Worm (Caenorhabditis elegans) whole organism, mixed stage, embryonic: Measurements from ENCODE around the gene T10B9.14.

ENCODE experiments used
- M03D4.4 ChIP-seq: sonication (generic microtip); optimal IDR thresholded peaks from 2 replicates; lab custom pipeline; 2017; ENCODE audit warnings: mild to moderate bottlenecking, missing genetic modification characterization, missing compliant biosample characterization
- bed-3 ChIP-seq: fragments of 200-800 bp; sonication (Bioruptor generic); optimal IDR thresholded peaks from 3 replicates; lab custom pipeline; 2018; ENCODE audit warnings: mild to moderate bottlenecking, missing genetic modification characterization, moderate library complexity, missing compliant biosample characterization
- ceh-39 ChIP-seq: fragments of 150-350 bp; optimal IDR thresholded peaks from 2 replicates; lab custom pipeline; 2014; ENCODE audit warnings: missing biosample characterization, missing genetic modification characterization
- ceh-43 ChIP-seq: fragments of 200-800 bp; sonication (Bioruptor generic); optimal IDR thresholded peaks from 2 replicates; lab custom pipeline; 2018; ENCODE audit warnings: mild to moderate bottlenecking, missing genetic modification characterization, moderate library complexity, missing compliant biosample characterization
- ces-1 ChIP-seq: fragments of 150-350 bp; optimal IDR thresholded peaks from 2 replicates; lab custom pipeline; 2014; ENCODE audit warnings: missing biosample characterization, missing genetic modification reagents, missing genetic modification characterization
- cnd-1 ChIP-seq: fragments of 200-800 bp; sonication (Bioruptor generic); optimal IDR thresholded peaks from 2 replicates; lab custom pipeline; 2018; ENCODE audit warnings: mild to moderate bottlenecking, missing genetic modification characterization, missing compliant biosample characterization
- drap-1 ChIP-seq: fragments of 200-800 bp; sonication (Bioruptor generic); optimal IDR thresholded peaks from 3 replicates; lab custom pipeline; 2018; ENCODE audit warnings: mild to moderate bottlenecking, missing genetic modification characterization, missing compliant biosample characterization
- elt-1 ChIP-seq: sonication (generic microtip); optimal IDR thresholded peaks from 2 replicates; lab custom pipeline; 2017; ENCODE audit warnings: missing genetic modification characterization, mild to moderate bottlenecking, missing compliant biosample characterization, antibody characterized with exemption, moderate library complexity, borderline replicate concordance; ENCODE audit not compliant: insufficient read depth
- elt-3 ChIP-seq: fragments of 150-350 bp; optimal IDR thresholded peaks from 2 replicates; lab custom pipeline; 2014; ENCODE audit warnings: missing biosample characterization, missing genetic modification characterization
- flh-1 ChIP-seq: fragments of 200-800 bp; sonication (Bioruptor generic); optimal IDR thresholded peaks from 2 replicates; lab custom pipeline; 2018; ENCODE audit warnings: mild to moderate bottlenecking, missing genetic modification characterization, moderate library complexity, missing compliant biosample characterization
- hlh-1 ChIP-seq: fragments of 150-350 bp; optimal IDR thresholded peaks from 2 replicates; lab custom pipeline; 2014; ENCODE audit warnings: missing biosample characterization, missing genetic modification reagents, missing genetic modification characterization
- lin-13 ChIP-seq: fragments of 150-350 bp; optimal IDR thresholded peaks from 2 replicates; lab custom pipeline; 2014; ENCODE audit warnings: missing biosample characterization, missing genetic modification characterization
- lsy-2 ChIP-seq: fragments of 150-350 bp; optimal IDR thresholded peaks from 2 replicates; lab custom pipeline; 2014; ENCODE audit warnings: missing biosample characterization, missing genetic modification characterization
- mab-5 ChIP-seq: fragments of 150-350 bp; optimal IDR thresholded peaks from 2 replicates; lab custom pipeline; 2014; ENCODE audit warnings: missing biosample characterization, missing genetic modification characterization
- mep-1 ChIP-seq: fragments of 150-350 bp; optimal IDR thresholded peaks from 2 replicates; lab custom pipeline; 2017; ENCODE audit warnings: missing biosample characterization, missing genetic modification reagents, missing genetic modification characterization, inconsistent platforms
- mls-2 ChIP-seq: sonication (generic microtip); optimal IDR thresholded peaks from 2 replicates; lab custom pipeline; 2016; ENCODE audit warnings: mild to moderate bottlenecking, missing genetic modification characterization, moderate library complexity, missing compliant biosample characterization
- nhr-12 ChIP-seq: fragments of 150-350 bp; optimal IDR thresholded peaks from 2 replicates; lab custom pipeline; 2014; ENCODE audit warnings: missing biosample characterization, missing genetic modification characterization
- nhr-2 ChIP-seq: fragments of 150-350 bp; optimal IDR thresholded peaks from 2 replicates; lab custom pipeline; 2014; ENCODE audit warnings: missing biosample characterization, missing genetic modification characterization
- nhr-237 ChIP-seq: fragments of 150-350 bp; optimal IDR thresholded peaks from 2 replicates; lab custom pipeline; 2014; ENCODE audit warnings: missing biosample characterization, missing genetic modification characterization
- nhr-28 ChIP-seq: fragments of 150-350 bp; optimal IDR thresholded peaks from 2 replicates; lab custom pipeline; 2014; ENCODE audit warnings: missing biosample characterization, missing genetic modification characterization
- nhr-76 ChIP-seq: sonication (generic microtip); optimal IDR thresholded peaks from 2 replicates; lab custom pipeline; 2017; ENCODE audit warnings: missing biosample characterization, missing genetic modification characterization
- pha-4 ChIP-seq: fragments of 150-350 bp; optimal IDR thresholded peaks from 2 replicates; lab custom pipeline; 2018; ENCODE audit warnings: missing biosample characterization, missing genetic modification reagents, missing genetic modification characterization
- sem-2 ChIP-seq: fragments of 200-800 bp; sonication (Bioruptor generic); optimal IDR thresholded peaks from 2 replicates; lab custom pipeline; 2018; ENCODE audit warnings: mild to moderate bottlenecking, missing genetic modification characterization, missing compliant biosample characterization
- snpc-4 ChIP-seq: fragments of 150-350 bp; optimal IDR thresholded peaks from 2 replicates; lab custom pipeline; 2014; ENCODE audit warnings: missing biosample characterization, missing genetic modification characterization
- sptf-1 ChIP-seq: sonication (generic microtip); optimal IDR thresholded peaks from 2 replicates; lab custom pipeline; 2017; ENCODE audit warnings: mild to moderate bottlenecking, missing genetic modification characterization, moderate library complexity, missing compliant biosample characterization
- tbx-8 ChIP-seq: fragments of 200-800 bp; sonication (Bioruptor generic); optimal IDR thresholded peaks from 2 replicates; lab custom pipeline; 2018; ENCODE audit warnings: mild to moderate bottlenecking, missing genetic modification characterization, moderate library complexity, missing compliant biosample characterization
- unc-120 ChIP-seq: sonication (generic microtip); optimal IDR thresholded peaks from 2 replicates; lab custom pipeline; 2017; ENCODE audit warnings: missing genetic modification characterization, missing compliant biosample characterization; ENCODE audit not compliant: poor library complexity, severe bottlenecking
- unc-39 ChIP-seq: fragments of 150-350 bp; optimal IDR thresholded peaks from 2 replicates; lab custom pipeline; 2014; ENCODE audit warnings: missing biosample characterization, missing genetic modification characterization
- unc-62 ChIP-seq: fragments of 150-350 bp; optimal IDR thresholded peaks from 2 replicates; lab custom pipeline; 2014; ENCODE audit warnings: missing biosample characterization, missing genetic modification reagents, missing genetic modification characterization
- zip-8 ChIP-seq: fragments of 150-350 bp; optimal IDR thresholded peaks from 2 replicates; lab custom pipeline; 2014; ENCODE audit warnings: missing biosample characterization, missing genetic modification characterization
- ztf-11 ChIP-seq: fragments of 150-350 bp; optimal IDR thresholded peaks from 2 replicates; lab custom pipeline; 2014; ENCODE audit warnings: missing biosample characterization, missing genetic modification characterization

The T10B9.14 gene

DNA sequence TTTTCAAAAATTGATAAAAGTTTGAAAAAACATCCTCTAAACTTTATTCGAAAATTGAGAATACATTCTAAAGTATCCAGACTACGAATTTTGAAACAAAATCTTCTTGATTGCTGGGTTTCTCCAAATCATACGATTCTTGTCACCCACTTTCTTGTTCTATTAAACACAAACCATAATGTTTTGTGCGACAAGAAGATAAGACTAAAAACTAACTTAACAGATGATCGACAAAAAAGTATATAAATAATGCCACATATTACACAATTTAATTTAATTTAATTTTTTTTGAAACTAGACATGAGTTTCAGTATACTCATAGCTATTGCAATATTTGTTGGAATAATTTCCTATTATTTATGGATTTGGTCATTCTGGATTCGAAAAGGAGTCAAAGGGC lies 21.1 kb upstream of the T10B9.14 start, which contains the start of gene cyp-13A7:
Gene cyp-13A7 (plus strand): TSS at position 301 of the 400 bp plus-strand sequence.
- TF ChIP-seq unc-39 (tag; lab: Kevin White, UChicago) (no peak), nhr-28 (tag; lab: Kevin White, UChicago) (no peak), nhr-2 (tag; lab: Kevin White, UChicago) (no peak), mab-5 (tag; lab: Kevin White, UChicago) (no peak), unc-120 (tag; lab: Kevin White, UChicago) (no peak)

- no peak for TF ChIP-seq cnd-1 (tag; lab: Kevin White, UChicago)
- TF ChIP-seq tbx-8 (GFP tag; lab: Kevin White, UChicago) = no peak
- TF ChIP-seq pha-4 (tag; lab: Kevin White, UChicago) = no peak
- TF ChIP-seq snpc-4 (tag; lab: Kevin White, UChicago) = no peak
- no peak for TF ChIP-seq elt-3 (tag; lab: Kevin White, UChicago)
- no peak for TF ChIP-seq nhr-237 (tag; lab: Kevin White, UChicago)
- no peak for TF ChIP-seq ceh-39 (tag; lab: Kevin White, UChicago)
- TF ChIP-seq nhr-76 (tag; lab: Kevin White, UChicago) = no peak
- TF ChIP-seq, all 35 proteins: peak for 0
Measured at ce11 chrII:9802642-9803041, 20.4 kb upstream of the T10B9.14 start, which contains the start of gene cyp-13A6. TSS of gene cyp-13A6 (minus strand) at chrII:9802821.

DNA sequence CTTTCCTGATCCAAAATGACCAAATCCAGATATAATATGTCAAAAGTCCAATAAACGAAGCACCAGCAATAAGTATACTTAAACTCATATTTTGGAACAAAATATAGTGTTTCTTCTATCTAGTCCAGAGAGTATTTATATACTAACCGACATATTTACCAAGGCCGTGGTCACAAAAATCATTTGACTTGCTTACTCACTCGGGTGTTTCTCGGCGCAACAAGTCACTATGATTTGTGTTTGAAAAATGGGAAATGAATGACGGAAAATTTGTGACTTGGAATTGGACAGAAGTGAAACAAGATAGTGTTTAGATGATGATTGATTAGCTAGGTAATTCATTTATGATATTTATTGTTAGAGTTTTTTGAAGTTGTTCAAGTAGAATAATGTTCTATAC lies 18.0 kb upstream of the T10B9.14 start, which contains the start of gene cyp-13A5:
Gene cyp-13A5 (minus strand): TSS at position 112 of the 400 bp plus-strand sequence.
- no peak for TF ChIP-seq nhr-28 (tag; lab: Kevin White, UChicago)
- TF ChIP-seq lin-13 = no peak
- no peak for TF ChIP-seq ces-1 (GFP tag; lab: Kevin White, UChicago)
- no peak for TF ChIP-seq unc-120 (tag; lab: Kevin White, UChicago)
- TF ChIP-seq lsy-2 = no peak
- no peak for TF ChIP-seq pha-4 (tag; lab: Kevin White, UChicago)
- TF ChIP-seq mep-1 (tag; lab: Kevin White, UChicago) = no peak
- no peak for TF ChIP-seq mab-5 (tag; lab: Kevin White, UChicago)
- no peak for TF ChIP-seq elt-1 (tag; lab: Kevin White, UChicago)
- no peak for TF ChIP-seq sem-2 (GFP tag; lab: Kevin White, UChicago)
- TF ChIP-seq nhr-12 (tag; lab: Kevin White, UChicago) = no peak
- no peak for TF ChIP-seq bed-3
- TF ChIP-seq drap-1 = no peak
- no peak for TF ChIP-seq hlh-1
- TF ChIP-seq nhr-76 (tag; lab: Kevin White, UChicago) = no peak
- TF ChIP-seq zip-8 (tag; lab: Kevin White, UChicago) = no peak

DNA sequence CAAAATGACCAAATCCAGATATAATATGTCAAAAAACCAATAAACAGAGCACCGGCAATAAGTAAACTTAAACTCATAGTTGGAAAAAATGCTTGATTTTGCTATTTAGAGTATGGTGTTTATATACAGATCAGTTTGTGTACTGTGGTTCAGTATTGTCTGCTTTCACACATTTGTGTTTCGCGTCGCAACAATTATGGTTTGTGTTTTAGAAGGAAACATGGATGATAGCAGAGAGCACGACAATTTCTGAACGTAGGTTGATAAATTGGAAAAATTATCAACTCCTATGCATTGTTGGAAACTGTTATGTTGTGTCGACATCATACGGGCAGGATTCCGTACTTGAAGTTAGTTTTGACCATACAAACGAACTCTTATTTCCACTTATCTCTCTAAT lies 15.4 kb upstream of the T10B9.14 start, which contains the start of gene cyp-13A4:
Gene cyp-13A4 (minus strand): TSS at position 77 of the 400 bp plus-strand sequence.
- TF ChIP-seq tbx-8 (GFP tag; lab: Kevin White, UChicago) = no peak
- TF ChIP-seq unc-120 (tag; lab: Kevin White, UChicago) = no peak
- no peak for TF ChIP-seq unc-39 (tag; lab: Kevin White, UChicago)
- TF ChIP-seq ces-1 (GFP tag; lab: Kevin White, UChicago) = no peak
- no peak for TF ChIP-seq elt-3 (tag; lab: Kevin White, UChicago)
- TF ChIP-seq cnd-1 (tag; lab: Kevin White, UChicago) = no peak
- no peak for TF ChIP-seq elt-1 (tag; lab: Kevin White, UChicago)
- TF ChIP-seq ceh-43 (GFP tag; lab: Kevin White, UChicago) = no peak
- TF ChIP-seq mab-5 (tag; lab: Kevin White, UChicago) = no peak
- no peak for TF ChIP-seq nhr-2 (tag; lab: Kevin White, UChicago)
- TF ChIP-seq ceh-39 (tag; lab: Kevin White, UChicago) = no peak
- TF ChIP-seq nhr-12 (tag; lab: Kevin White, UChicago) = no peak
- no peak for TF ChIP-seq sem-2 (GFP tag; lab: Kevin White, UChicago)

DNA sequence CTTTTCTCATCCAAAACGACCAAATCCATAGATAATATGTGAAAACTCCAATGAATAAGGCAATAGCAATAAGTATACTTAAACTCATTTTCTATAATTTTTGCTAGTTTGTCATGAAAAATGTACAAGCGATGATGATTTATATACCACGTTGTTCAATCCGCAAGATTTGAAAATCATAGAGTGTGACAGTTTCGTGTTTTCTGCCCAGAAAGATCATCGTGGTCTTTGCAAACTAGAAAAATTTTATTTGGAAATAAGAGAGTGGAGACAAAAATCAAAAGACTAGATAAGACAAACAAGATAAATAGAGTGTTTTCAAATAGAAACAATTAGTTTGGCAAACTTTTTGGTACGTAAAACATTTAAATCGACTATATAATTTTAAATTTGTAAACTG lies 11.0 kb upstream of the T10B9.14 start, which contains the start of gene cyp-13A3:
Gene cyp-13A3 (minus strand): TSS at position 101 of the 400 bp plus-strand sequence.
- TF ChIP-seq mep-1 (tag; lab: Kevin White, UChicago) (no peak), nhr-2 (tag; lab: Kevin White, UChicago) (no peak), unc-62 (GFP tag; lab: Kevin White, UChicago) (no peak), mab-5 (tag; lab: Kevin White, UChicago) (no peak), drap-1 (no peak), ceh-43 (GFP tag; lab: Kevin White, UChicago) (no peak)

ce11 chrII:9791185-9791584 lies 8.9 kb upstream of the T10B9.14 start:
- no peak for TF ChIP-seq ztf-11
- TF ChIP-seq M03D4.4 (tag; lab: Kevin White, UChicago) = no peak
- TF ChIP-seq unc-62 (GFP tag; lab: Kevin White, UChicago) = no peak
- TF ChIP-seq tbx-8 (GFP tag; lab: Kevin White, UChicago) = no peak
- TF ChIP-seq lin-13 = no peak
- no peak for TF ChIP-seq mep-1 (tag; lab: Kevin White, UChicago)
- no peak for TF ChIP-seq sptf-1 (tag; lab: Kevin White, UChicago)
- TF ChIP-seq ceh-39 (tag; lab: Kevin White, UChicago) = no peak
- no peak for TF ChIP-seq elt-3 (tag; lab: Kevin White, UChicago)
- no peak for TF ChIP-seq nhr-2 (tag; lab: Kevin White, UChicago)
- no peak for TF ChIP-seq drap-1
- no peak for TF ChIP-seq pha-4 (tag; lab: Kevin White, UChicago)
- no peak for TF ChIP-seq flh-1 (GFP tag; lab: Kevin White, UChicago)
- no peak for TF ChIP-seq mab-5 (tag; lab: Kevin White, UChicago)
- no peak for TF ChIP-seq unc-120 (tag; lab: Kevin White, UChicago)
- no peak for TF ChIP-seq lsy-2
- TF ChIP-seq ces-1 (GFP tag; lab: Kevin White, UChicago) = no peak
- no peak for TF ChIP-seq mls-2 (tag; lab: Kevin White, UChicago)
